Fruit fly (Drosophila melanogaster): ENCODE results near the gene CG13829.

- TF ChIP-seq Ets98B (GFP tag; IDR thresholded peaks at IDR 0.05) (peak; percentile 79), rn (GFP tag; IDR thresholded peaks at IDR 0.05) (peak; percentile 83), Pif1A (GFP tag; optimal IDR thresholded peaks at IDR 0.05) (peak; percentile 76), CG8159 (tag; optimal IDR thresholded peaks at IDR 0.05) (peak; percentile 78), CG8301 (tag; optimal IDR thresholded peaks at IDR 0.05) (peak; percentile 68), CG9948 (tag; optimal IDR thresholded peaks at IDR 0.05) (peak; percentile 53), CG32121 (GFP tag; IDR thresholded peaks at IDR 0.05) (peak; percentile 87)
Observed at dm6 chr3R:23173393-23173981, 12.3 kb upstream of the CG13829 start, which contains the start of gene CG46310.

Measured in whole organism, pupa.